Worm (Caenorhabditis elegans) whole organism, L4/young adult: ENCODE data around the gene C04C3.14.

Experiments
- dao-5 ChIP-seq: sonication (generic microtip); optimal IDR thresholded peaks from 2 replicates; lab custom pipeline; 2016; ENCODE audit warnings: missing genotype, missing genetic modification characterization, moderate library complexity, missing compliant biosample characterization
- him-1 ChIP-seq: sonication (generic microtip); optimal IDR thresholded peaks from 2 replicates; lab custom pipeline; 2016; ENCODE audit warnings: missing genotype, missing genetic modification reagents, missing genetic modification characterization, missing compliant biosample characterization

- TF ChIP-seq him-1 (tag; lab: Kevin White, UChicago) (no peak), dao-5 (no peak)
Measured at ce11 chrIV:3383203-3383602, 12.5 kb upstream of the C04C3.14 start.
